Fruit fly (Drosophila melanogaster): ENCODE data around the gene bbg.

- TF ChIP-seq CG8478 (optimal IDR thresholded peaks at IDR 0.05) (no peak), CTCF (optimal IDR thresholded peaks at IDR 0.05) (no peak)
These were observed 113.9 kb downstream of the bbg start for dm6 chr3L:14422135-14422534.

Data from S2 (cell line).